Fruit fly (Drosophila melanogaster) whole organism, adult: ENCODE measurements around the gene CG8563.

Source experiments
- CG11617 ChIP-seq: fragments of 200-800 bp; sonication (Bioruptor generic); optimal IDR thresholded peaks from 2 replicates; lab custom pipeline; 2017; ENCODE audit warnings: mild to moderate bottlenecking, missing biosample characterization, missing genetic modification reagents, missing genetic modification characterization
- CG1620 ChIP-seq: fragments of 200-800 bp; sonication (Bioruptor generic); optimal IDR thresholded peaks from 2 replicates; lab custom pipeline; 2016; ENCODE audit warnings: missing biosample characterization, missing genetic modification characterization
- CG33017 ChIP-seq: fragments of 200-800 bp; sonication (Bioruptor generic); optimal IDR thresholded peaks from 2 replicates; lab custom pipeline; 2018; ENCODE audit warnings: missing biosample characterization, mild to moderate bottlenecking, missing genetic modification characterization, moderate library complexity
- CG5204 ChIP-seq: fragments of 200-800 bp; sonication (Bioruptor generic); optimal IDR thresholded peaks from 2 replicates; lab custom pipeline; 2016; ENCODE audit warnings: missing biosample characterization, missing genetic modification characterization
- CG7045 ChIP-seq: fragments of 200-800 bp; sonication (Bioruptor generic); optimal IDR thresholded peaks from 2 replicates; lab custom pipeline; 2017; ENCODE audit warnings: missing biosample characterization, mild to moderate bottlenecking, missing genetic modification characterization
- CG7101 ChIP-seq: fragments of 200-800 bp; sonication (Bioruptor generic); optimal IDR thresholded peaks from 2 replicates; lab custom pipeline; 2018; ENCODE audit warnings: missing biosample characterization, mild to moderate bottlenecking, missing genetic modification characterization, moderate library complexity
- Clk ChIP-seq: fragments of 200-800 bp; sonication (Bioruptor generic); optimal IDR thresholded peaks from 2 replicates; lab custom pipeline; 2017; ENCODE audit warnings: missing biosample characterization, missing genetic modification characterization
- Hr96 ChIP-seq: fragments of 200-800 bp; sonication (Bioruptor generic); optimal IDR thresholded peaks from 2 replicates; lab custom pipeline; 2016; ENCODE audit warnings: missing biosample characterization, missing genetic modification characterization
- bab1 ChIP-seq: fragments of 200-800 bp; sonication (Bioruptor generic); optimal IDR thresholded peaks from 3 replicates; lab custom pipeline; 2019; ENCODE audit warnings: missing biosample characterization, mild to moderate bottlenecking, missing genetic modification characterization, moderate library complexity
- cic ChIP-seq: fragments of 200-800 bp; sonication (Bioruptor generic); optimal IDR thresholded peaks from 2 replicates; lab custom pipeline; 2017; ENCODE audit warnings: missing biosample characterization, mild to moderate bottlenecking, missing genetic modification characterization, moderate library complexity
- cnc ChIP-seq, 2 experiments: fragments of >200 bp; optimal IDR thresholded peaks; 2 replicates each; lab custom pipeline; 2017
- kay ChIP-seq: fragments of 200-800 bp; sonication (Bioruptor generic); peaks from one replicate; lab custom pipeline; 2016; ENCODE audit warnings: missing biosample characterization, missing genetic modification characterization, borderline replicate concordance

DNA sequence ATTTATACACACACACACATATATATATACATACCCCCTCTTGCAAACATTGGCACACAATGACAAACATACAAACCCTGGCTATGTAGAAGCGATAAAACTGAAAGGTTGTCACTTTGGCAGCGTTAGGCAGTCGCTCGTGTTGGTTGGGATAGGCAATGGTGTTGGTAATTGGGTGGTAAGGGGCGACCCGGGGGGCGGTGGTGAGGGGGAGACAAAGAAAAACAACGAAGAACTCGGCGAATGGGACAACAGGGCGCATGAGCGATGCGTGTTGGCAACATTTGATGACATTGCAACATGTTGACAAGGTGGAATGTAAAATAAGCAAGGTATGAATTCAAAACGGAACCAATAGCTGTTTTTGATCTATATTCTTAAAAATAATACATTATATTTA lies 32.0 kb downstream of the CG8563 start:
- no peak for TF ChIP-seq CG1620 (GFP tag; lab: Kevin White, UChicago)
- TF ChIP-seq Clk (GFP tag; lab: Kevin White, UChicago) = no peak
- no peak for TF ChIP-seq kay (GFP tag; lab: Kevin White, UChicago)
- no peak for TF ChIP-seq cnc (optimal IDR thresholded peaks at IDR 0.05; lab: Kevin White, UChicago)
- TF ChIP-seq CG5204 = no peak
- TF ChIP-seq CG11617 (GFP tag; lab: Kevin White, UChicago) = no peak
- no peak for TF ChIP-seq Hr96 (GFP tag; lab: Kevin White, UChicago)
- TF ChIP-seq CG7101 (tag; lab: Kevin White, UChicago) = no peak
- TF ChIP-seq cic (GFP tag; lab: Kevin White, UChicago) = no peak
- no peak for TF ChIP-seq bab1 (GFP tag; lab: Kevin White, UChicago)
- TF ChIP-seq CG7045 (GFP tag; lab: Kevin White, UChicago) = no peak
- TF ChIP-seq CG33017 = no peak
